Fruit fly (Drosophila melanogaster) whole organism, wandering third instar larva: ENCODE data around the gene His4r.

Source experiments
- CG32264 ChIP-seq: fragments of 200-800 bp; sonication (Bioruptor generic); optimal IDR thresholded peaks from 2 replicates; lab custom pipeline; 2016; ENCODE audit warnings: missing biosample characterization, missing genetic modification characterization
- CG9705 ChIP-seq: fragments of 200-800 bp; sonication (Bioruptor generic); optimal IDR thresholded peaks from 2 replicates; lab custom pipeline; 2018; ENCODE audit warnings: missing biosample characterization, mild to moderate bottlenecking, missing genetic modification characterization
- Dfd ChIP-seq: fragments of >200 bp; optimal IDR thresholded peaks from 2 replicates; lab custom pipeline; 2017; ENCODE audit warnings: missing biosample characterization, missing genetic modification characterization
- Dif ChIP-seq: fragments of 200-275, 200-300 bp; sonication (Bioruptor generic); optimal IDR thresholded peaks from 2 replicates; lab custom pipeline; 2018; ENCODE audit warnings: missing biosample characterization, missing genetic modification characterization; ENCODE audit not compliant: partially characterized antibody
- GATAd ChIP-seq: sonication (Bioruptor generic); optimal IDR thresholded peaks from 2 replicates; lab custom pipeline; 2016; ENCODE audit warnings: missing biosample characterization, missing genetic modification characterization
- Hnf4 ChIP-seq: fragments of 200-800 bp; sonication (Bioruptor generic); optimal IDR thresholded peaks from 2 replicates; lab custom pipeline; 2016; ENCODE audit warnings: missing biosample characterization, mild to moderate bottlenecking, missing genetic modification characterization
- Hr78 ChIP-seq: fragments of >200 bp; optimal IDR thresholded peaks from 2 replicates; lab custom pipeline; 2017; ENCODE audit warnings: missing biosample characterization, missing genetic modification characterization
- Hr83 ChIP-seq: fragments of 200-300 bp; sonication (Bioruptor generic); optimal IDR thresholded peaks from 2 replicates; lab custom pipeline; 2016; ENCODE audit warnings: missing biosample characterization, mild to moderate bottlenecking, missing genetic modification characterization, moderate library complexity; ENCODE audit not compliant: poor library complexity, severe bottlenecking
- Jra ChIP-seq: sonication (Bioruptor generic); optimal IDR thresholded peaks from 2 replicates; lab custom pipeline; 2016; ENCODE audit warnings: missing biosample characterization, missing genetic modification characterization
- Myc ChIP-seq: fragments of >200 bp; optimal IDR thresholded peaks from 2 replicates; lab custom pipeline; 2017
- N ChIP-seq: fragments of >200 bp; optimal IDR thresholded peaks from 2 replicates; lab custom pipeline; 2018; ENCODE audit warnings: missing biosample characterization, missing external identifiers, missing genetic modification characterization
- OdsH ChIP-seq: fragments of 200-800 bp; sonication (Bioruptor generic); optimal IDR thresholded peaks from 2 replicates; lab custom pipeline; 2016; ENCODE audit warnings: missing biosample characterization, mild to moderate bottlenecking, missing genetic modification characterization
- Rel ChIP-seq, 2 experiments: fragments of 200-800 bp; sonication (Bioruptor generic) in 1 of 2; optimal IDR thresholded peaks; 2 replicates in 1 of 2; 3 replicates in 1 of 2; lab custom pipeline; 2016 to 2019; ENCODE audit warnings: mild to moderate bottlenecking in 2 of 2, missing biosample characterization in 2 of 2, missing genetic modification characterization in 2 of 2, moderate library complexity in 1 of 2
- Sp1 ChIP-seq: fragments of 200-800 bp; sonication (Bioruptor generic); optimal IDR thresholded peaks from 3 replicates; lab custom pipeline; 2019; ENCODE audit warnings: missing biosample characterization, mild to moderate bottlenecking, missing genetic modification characterization, moderate library complexity
- Vsx2 ChIP-seq: fragments of 200-300, 225-300 bp; sonication (Bioruptor generic); optimal IDR thresholded peaks from 2 replicates; lab custom pipeline; 2018; ENCODE audit warnings: missing biosample characterization, missing genetic modification characterization; ENCODE audit not compliant: partially characterized antibody
- brk ChIP-seq: fragments of 200-800 bp; sonication (Bioruptor generic); optimal IDR thresholded peaks from 2 replicates; lab custom pipeline; 2016; ENCODE audit warnings: missing biosample characterization, mild to moderate bottlenecking, missing genetic modification characterization
- dl ChIP-seq, 2 experiments: fragments of 175-275, 200-275 bp in 1 of 2; fragments of 200-275 bp in 1 of 2; sonication (Bioruptor generic); optimal IDR thresholded peaks; lab custom pipeline; 2018; ENCODE audit warnings: mild to moderate bottlenecking in 2 of 2, missing biosample characterization in 2 of 2, missing genetic modification characterization in 2 of 2, moderate library complexity in 2 of 2; ENCODE audit not compliant: partially characterized antibody in 2 of 2, insufficient read depth in 1 of 2
- dmrt93B ChIP-seq: fragments of 200-800 bp; sonication (Bioruptor generic); optimal IDR thresholded peaks from 2 replicates; lab custom pipeline; 2018; ENCODE audit warnings: missing biosample characterization, mild to moderate bottlenecking, missing genetic modification characterization
- dsf ChIP-seq: sonication (Bioruptor generic); optimal IDR thresholded peaks from 2 replicates; lab custom pipeline; 2016; ENCODE audit warnings: missing biosample characterization, missing genetic modification characterization, borderline replicate concordance
- fru ChIP-seq: fragments of 200-800 bp; sonication (Bioruptor generic); optimal IDR thresholded peaks from 3 replicates; lab custom pipeline; 2016; ENCODE audit warnings: missing biosample characterization, mild to moderate bottlenecking, missing genetic modification characterization
- h ChIP-seq: fragments of 200-800 bp; sonication (Bioruptor generic); optimal IDR thresholded peaks from 3 replicates; lab custom pipeline; 2016; ENCODE audit warnings: missing biosample characterization, mild to moderate bottlenecking, missing genetic modification characterization
- jim ChIP-seq: fragments of 175-275, 200-325 bp; sonication (Bioruptor generic); optimal IDR thresholded peaks from 2 replicates; lab custom pipeline; 2016; ENCODE audit warnings: missing biosample characterization, mild to moderate bottlenecking, missing genetic modification characterization
- lola ChIP-seq: fragments of >200 bp; optimal IDR thresholded peaks from 2 replicates; lab custom pipeline; 2017; ENCODE audit warnings: missing biosample characterization, missing genetic modification characterization
- pan ChIP-seq: fragments of >200 bp; optimal IDR thresholded peaks from 2 replicates; lab custom pipeline; 2017
- psq ChIP-seq: fragments of 200-800 bp; sonication (Bioruptor generic); optimal IDR thresholded peaks from 3 replicates; lab custom pipeline; 2017; ENCODE audit warnings: missing biosample characterization, mild to moderate bottlenecking, missing genetic modification characterization, moderate library complexity
- rgr ChIP-seq: fragments of 200-800 bp; sonication (Bioruptor generic); optimal IDR thresholded peaks from 3 replicates; lab custom pipeline; 2016; ENCODE audit warnings: missing biosample characterization, mild to moderate bottlenecking, missing genetic modification characterization
- sage ChIP-seq: fragments of 200-800 bp; sonication (Bioruptor generic); optimal IDR thresholded peaks from 2 replicates; lab custom pipeline; 2016; ENCODE audit warnings: missing biosample characterization, mild to moderate bottlenecking, missing genetic modification characterization
- sv ChIP-seq: fragments of 200-800 bp; sonication (Bioruptor generic); optimal IDR thresholded peaks from 3 replicates; lab custom pipeline; 2016; ENCODE audit warnings: missing biosample characterization, missing genetic modification characterization
- tai ChIP-seq: sonication (Bioruptor generic); optimal IDR thresholded peaks from 2 replicates; lab custom pipeline; 2016; ENCODE audit warnings: missing biosample characterization, missing genetic modification characterization
- woc ChIP-seq: sonication (Bioruptor generic); optimal IDR thresholded peaks from 2 replicates; lab custom pipeline; 2016; ENCODE audit warnings: missing biosample characterization, mild to moderate bottlenecking, missing genetic modification characterization

Gene His4r

DNA sequence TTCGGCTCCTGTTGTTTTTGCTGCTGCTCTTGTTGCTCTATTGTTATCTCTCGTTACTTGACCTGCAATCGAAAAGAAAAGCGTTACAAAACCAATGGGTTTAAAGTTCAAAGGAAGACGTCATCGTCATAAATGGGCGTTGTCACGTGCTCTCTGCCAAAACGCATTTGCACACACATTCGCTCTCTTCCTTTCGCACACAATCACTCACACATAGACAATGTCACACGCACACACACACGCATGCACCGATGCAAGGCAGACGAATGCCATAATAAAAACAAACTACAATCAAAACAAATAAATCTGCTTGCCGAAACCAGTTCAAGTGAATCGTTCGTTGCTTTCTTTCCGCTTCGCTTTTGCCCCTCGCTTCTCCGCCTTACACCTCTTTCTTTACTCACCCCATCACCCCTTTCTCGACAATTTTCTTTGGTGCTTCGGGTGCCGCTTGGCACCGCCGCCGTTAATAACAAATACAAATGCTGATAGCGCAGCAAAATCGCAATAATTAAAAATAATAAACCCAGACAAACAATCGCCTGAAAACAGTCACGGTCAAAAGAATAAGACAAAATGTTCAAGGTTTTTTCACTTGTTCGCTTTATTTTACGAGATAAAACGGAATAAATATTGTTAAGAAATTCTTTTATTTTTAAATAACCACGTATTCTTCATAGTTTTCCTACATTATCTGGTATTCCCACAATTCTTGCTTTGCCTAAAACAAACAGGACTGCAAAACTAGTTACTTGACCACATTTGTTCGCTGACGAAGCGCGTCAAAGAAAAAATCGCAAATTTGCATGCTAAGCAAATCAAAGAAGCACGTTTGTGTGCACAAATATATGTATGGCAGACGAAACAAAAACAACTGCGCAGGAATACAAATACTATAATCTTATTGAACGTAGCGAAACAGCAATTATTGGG lies 24.0 kb downstream of the His4r start (continued):
- TF ChIP-seq Hr83 (peak; percentile 26), N (GFP tag; lab: Kevin White, UChicago) (no peak), Jra (GFP tag; lab: Kevin White, UChicago) (peak; percentile 79), psq (GFP tag; lab: Kevin White, UChicago) (peak; percentile 100), Hnf4 (GFP tag; lab: Kevin White, UChicago) (peak; percentile 83), tai (GFP tag; lab: Kevin White, UChicago) (peak; percentile 61), Rel (GFP tag; optimal IDR thresholded peaks at IDR 0.05; lab: Kevin White, UChicago) (peak; percentile 59), Rel (tag; optimal IDR thresholded peaks at IDR 0.05; lab: Kevin White, UChicago) (peak; percentile 27), dsf (GFP tag; lab: Kevin White, UChicago) (peak; percentile 61)

DNA sequence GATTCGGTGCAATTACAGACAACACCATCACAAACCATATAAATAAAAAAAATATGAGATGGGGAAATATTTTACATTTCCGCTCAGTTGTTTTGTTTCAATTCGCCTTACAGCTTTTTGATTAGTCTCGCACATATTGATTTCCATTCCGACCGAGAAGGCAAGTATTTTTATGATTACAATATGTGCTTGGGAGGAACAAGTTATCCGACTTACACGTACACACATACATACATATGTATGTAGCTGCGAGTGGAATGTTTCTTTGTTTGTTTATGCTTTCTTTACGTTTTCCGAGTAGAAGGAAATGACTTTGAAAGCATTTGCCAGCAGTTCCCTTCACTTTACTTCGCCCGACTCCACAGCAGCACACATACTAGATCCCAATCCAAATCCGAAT lies 24.8 kb downstream of the His4r start:
- TF ChIP-seq Dfd (GFP tag; lab: Kevin White, UChicago) = no peak
- no peak for TF ChIP-seq dmrt93B (GFP tag; lab: Kevin White, UChicago)
- TF ChIP-seq Rel (GFP tag; optimal IDR thresholded peaks at IDR 0.05; lab: Kevin White, UChicago) = no peak
- TF ChIP-seq Rel (tag; optimal IDR thresholded peaks at IDR 0.05; lab: Kevin White, UChicago) = no peak
- no peak for TF ChIP-seq dl (GFP tag; optimal IDR thresholded peaks at IDR 0.05; lab: Kevin White, UChicago; ENCODE audit: insufficient read depth in 1 of 2, partially characterized antibody in 2 of 2)
- no peak for TF ChIP-seq Hnf4 (GFP tag; lab: Kevin White, UChicago)
- TF ChIP-seq fru (GFP tag; lab: Kevin White, UChicago) = no peak
- TF ChIP-seq rgr (GFP tag; lab: Kevin White, UChicago) = no peak
- TF ChIP-seq Vsx2 (GFP tag; lab: Kevin White, UChicago) = no peak
- no peak for TF ChIP-seq Hr83
- no peak for TF ChIP-seq sage (GFP tag; lab: Kevin White, UChicago)
- TF ChIP-seq N (GFP tag; lab: Kevin White, UChicago) = no peak
- no peak for TF ChIP-seq psq (GFP tag; lab: Kevin White, UChicago)
- no peak for TF ChIP-seq Sp1 (GFP tag; lab: Kevin White, UChicago)
- TF ChIP-seq CG32264 (GFP tag; lab: Kevin White, UChicago) = no peak
- TF ChIP-seq OdsH (GFP tag; lab: Kevin White, UChicago) = no peak
- TF ChIP-seq Myc (lab: Kevin White, UChicago) = no peak
- no peak for TF ChIP-seq GATAd
- TF ChIP-seq Dif = no peak
- no peak for TF ChIP-seq brk (GFP tag; lab: Kevin White, UChicago)
- TF ChIP-seq, all 38 proteins: peak for 0

DNA sequence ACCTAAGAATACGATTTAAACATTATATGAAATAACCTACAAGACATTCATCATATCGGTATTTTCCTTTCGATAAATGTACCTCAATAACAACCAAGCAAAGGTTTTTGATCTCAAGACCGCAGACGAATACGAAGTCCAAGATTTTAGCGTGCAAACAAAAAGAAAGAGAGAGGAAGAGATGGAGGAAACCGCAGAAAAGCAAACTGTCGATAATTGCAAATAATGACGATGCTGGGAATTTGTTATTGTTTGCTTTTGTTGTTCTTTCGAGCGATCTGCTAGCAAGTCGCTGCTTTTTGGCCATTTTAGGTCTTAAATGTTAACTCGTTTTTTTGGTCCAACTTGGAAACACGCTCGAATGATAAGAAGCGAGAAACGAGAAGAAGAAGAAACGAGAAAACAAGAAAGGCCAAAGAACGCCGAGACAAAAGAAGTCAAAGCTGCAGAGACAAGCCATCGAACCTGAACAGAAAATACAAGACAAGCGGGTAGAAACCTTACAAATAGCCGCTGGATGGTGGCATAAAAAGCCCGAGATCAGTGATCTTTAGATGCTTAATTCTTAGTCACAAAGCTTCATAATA lies 25.6 kb downstream of the His4r start:
- TF ChIP-seq GATAd (no peak), psq (GFP tag; lab: Kevin White, UChicago) (peak; percentile 97), Hnf4 (GFP tag; lab: Kevin White, UChicago) (peak; percentile 36)

DNA sequence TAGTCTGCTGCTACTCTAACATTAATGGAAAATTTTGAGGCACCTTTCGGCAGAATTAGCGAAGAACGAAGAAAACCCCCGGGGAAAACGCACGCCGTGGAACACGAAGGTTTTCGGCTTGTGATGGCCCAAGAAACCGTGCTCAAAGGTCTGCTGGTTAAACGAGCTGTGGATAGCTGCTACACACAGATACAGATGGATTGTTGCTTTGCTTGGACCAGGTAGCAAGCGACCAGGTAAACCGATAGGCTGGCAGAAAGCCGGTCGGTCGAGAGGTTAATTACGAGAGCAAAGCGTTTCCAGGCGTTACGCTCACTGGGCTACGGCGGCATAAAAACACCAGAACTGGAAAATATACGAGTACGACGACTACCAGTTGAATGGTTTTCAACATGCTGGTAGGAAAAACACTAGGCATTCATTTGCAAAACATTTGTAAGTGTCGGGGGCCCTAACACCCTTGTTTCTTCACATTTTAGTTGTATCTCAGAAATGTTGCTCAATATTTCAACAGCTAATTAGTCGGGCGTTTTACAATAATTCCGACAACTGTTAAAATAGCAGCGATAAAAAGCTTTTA lies 26.8 kb downstream of the His4r start:
- TF ChIP-seq Hnf4 (GFP tag; lab: Kevin White, UChicago) (no peak), Hr83 (no peak), h (GFP tag; lab: Kevin White, UChicago) (no peak), sv (GFP tag; lab: Kevin White, UChicago) (no peak), lola (no peak), Jra (GFP tag; lab: Kevin White, UChicago) (no peak), Hr78 (GFP tag; lab: Kevin White, UChicago) (no peak), woc (GFP tag; lab: Kevin White, UChicago) (no peak), OdsH (GFP tag; lab: Kevin White, UChicago) (no peak), CG9705 (GFP tag; lab: Kevin White, UChicago) (no peak), Sp1 (GFP tag; lab: Kevin White, UChicago) (no peak), jim (GFP tag; lab: Kevin White, UChicago) (no peak), dmrt93B (GFP tag; lab: Kevin White, UChicago) (no peak), pan (lab: Kevin White, UChicago) (no peak), CG32264 (GFP tag; lab: Kevin White, UChicago) (no peak)
